Fruit fly (Drosophila melanogaster) whole organism, embryonic: Measurements from ENCODE around the gene Or85a.

ENCODE experiments used
- Awh ChIP-seq: fragments of 200-800 bp; sonication (Bioruptor generic); IDR thresholded peaks from 2 replicates; pipeline ENCODE4, ENCODE4 v1.3.6; 2022; ENCODE audit warnings: missing biosample characterization, missing genetic modification characterization
- Bgb ChIP-seq: fragments of 200-800 bp; sonication (Bioruptor generic); IDR thresholded peaks from 2 replicates; pipeline ENCODE4 v1.3.6; 2022; ENCODE audit warnings: missing biosample characterization, missing genetic modification characterization; ENCODE audit not compliant: partially characterized antibody
- CG12299 ChIP-seq: fragments of 200-800 bp; sonication (Bioruptor generic); optimal IDR thresholded peaks from 2 replicates; lab custom pipeline; 2018; ENCODE audit warnings: missing biosample characterization, mild to moderate bottlenecking, missing genetic modification characterization
- CG13123 ChIP-seq: fragments of 200-800 bp; sonication (Bioruptor generic); optimal IDR thresholded peaks from 2 replicates; lab custom pipeline; 2016; ENCODE audit warnings: missing biosample characterization, missing genetic modification characterization
- CG14050 ChIP-seq: fragments of 200-800 bp; sonication (Bioruptor generic); IDR thresholded peaks from 3 replicates; pipeline ENCODE4 v1.3.6; 2022; ENCODE audit warnings: missing biosample characterization, missing genetic modification characterization
- CG15073 ChIP-seq: fragments of 200-800 bp; sonication (Bioruptor generic); optimal IDR thresholded peaks from 2 replicates; lab custom pipeline; 2016; ENCODE audit warnings: missing biosample characterization, missing genetic modification characterization
- CG2202 ChIP-seq: fragments of 200-800 bp; sonication (Bioruptor generic); optimal IDR thresholded peaks from 2 replicates; lab custom pipeline; 2018; ENCODE audit warnings: missing biosample characterization, mild to moderate bottlenecking, missing genetic modification characterization
- CG2678 ChIP-seq: fragments of 200-800 bp; sonication (Bioruptor generic); optimal IDR thresholded peaks from 3 replicates; lab custom pipeline; 2019; ENCODE audit warnings: missing biosample characterization, mild to moderate bottlenecking, missing genetic modification characterization, moderate library complexity
- CG2712 ChIP-seq: fragments of 200-800 bp; optimal IDR thresholded peaks from 3 replicates; lab custom pipeline; 2019; ENCODE audit warnings: missing biosample characterization, mild to moderate bottlenecking, missing genetic modification characterization, moderate library complexity
- CG31365 ChIP-seq: fragments of 200-800 bp; sonication (Bioruptor generic); optimal IDR thresholded peaks from 2 replicates; lab custom pipeline; 2018; ENCODE audit warnings: missing biosample characterization, mild to moderate bottlenecking, missing genetic modification characterization
- CG33557 ChIP-seq: fragments of 200-800 bp; sonication (Bioruptor generic); optimal IDR thresholded peaks from 2 replicates; lab custom pipeline; 2019; ENCODE audit warnings: missing biosample characterization, mild to moderate bottlenecking, missing genetic modification characterization, moderate library complexity
- CG3407 ChIP-seq: fragments of 200-800 bp; sonication (Bioruptor generic); optimal IDR thresholded peaks from 2 replicates; lab custom pipeline; 2018; ENCODE audit warnings: missing biosample characterization, mild to moderate bottlenecking, missing genetic modification characterization
- CG34224 ChIP-seq: fragments of 200-800 bp; sonication (Bioruptor generic); IDR thresholded peaks from 3 replicates; pipeline ENCODE4 v1.3.6; 2022; ENCODE audit warnings: missing biosample characterization, missing genetic modification characterization; ENCODE audit not compliant: partially characterized antibody
- CG5180 ChIP-seq: fragments of 200-800 bp; sonication (Bioruptor generic); optimal IDR thresholded peaks from 3 replicates; lab custom pipeline; 2017; ENCODE audit warnings: missing biosample characterization, missing genetic modification characterization, mild to moderate bottlenecking, moderate library complexity, missing genetic modification reagents
- CG6654 ChIP-seq: fragments of 200-800 bp; sonication (Bioruptor generic); optimal IDR thresholded peaks from 2 replicates; lab custom pipeline; 2017; ENCODE audit warnings: missing biosample characterization, mild to moderate bottlenecking, missing genetic modification characterization
- CG7745 ChIP-seq: fragments of 200-800 bp; sonication (Bioruptor generic); optimal IDR thresholded peaks from 2 replicates; lab custom pipeline; 2018; ENCODE audit warnings: missing biosample characterization, mild to moderate bottlenecking, missing genetic modification characterization, moderate library complexity
- CG7928 ChIP-seq: fragments of 200-800 bp; sonication (Bioruptor generic); optimal IDR thresholded peaks from 2 replicates; lab custom pipeline; 2017; ENCODE audit warnings: missing biosample characterization, mild to moderate bottlenecking, missing genetic modification characterization
- CG7987 ChIP-seq: fragments of 200-800 bp; sonication (Bioruptor generic); optimal IDR thresholded peaks from 2 replicates; lab custom pipeline; 2018; ENCODE audit warnings: missing biosample characterization, mild to moderate bottlenecking, missing genetic modification characterization, moderate library complexity
- CG8388 ChIP-seq: fragments of 200-800 bp; sonication (Bioruptor generic); optimal IDR thresholded peaks from 2 replicates; lab custom pipeline; 2019; ENCODE audit warnings: missing biosample characterization, mild to moderate bottlenecking, missing genetic modification characterization, moderate library complexity
- CTCF ChIP-seq: fragments of 200-800 bp; sonication (Bioruptor generic); optimal IDR thresholded peaks from 2 replicates; lab custom pipeline; 2017; ENCODE audit warnings: missing biosample characterization, mild to moderate bottlenecking, missing genetic modification characterization, moderate library complexity
- E2f1 ChIP-seq: fragments of 200-800 bp; sonication (Bioruptor generic); IDR thresholded peaks from 2 replicates; pipeline ENCODE4 v1.3.6; 2022; ENCODE audit warnings: missing biosample characterization, missing genetic modification characterization
- E2f2 ChIP-seq: fragments of 200-800 bp; sonication (Bioruptor generic); IDR thresholded peaks from 2 replicates; pipeline ENCODE4 v1.3.6; 2022; ENCODE audit warnings: missing biosample characterization, missing genetic modification characterization
- HHEX ChIP-seq: fragments of 200-800 bp; sonication (Bioruptor generic); optimal IDR thresholded peaks from 3 replicates; lab custom pipeline; 2017; ENCODE audit warnings: missing biosample characterization, mild to moderate bottlenecking, missing genetic modification characterization, missing genetic modification reagents
- Lhr ChIP-seq: fragments of 200-800 bp; sonication (Bioruptor generic); optimal IDR thresholded peaks from 3 replicates; lab custom pipeline; 2017; ENCODE audit warnings: mild to moderate bottlenecking, missing biosample characterization, missing genetic modification reagents, missing genetic modification characterization
- Optix ChIP-seq: fragments of 200-800 bp; sonication (Bioruptor generic); IDR thresholded peaks from 3 replicates; pipeline ENCODE4 v1.3.6; 2022; ENCODE audit warnings: missing biosample characterization, missing genetic modification characterization
- Scr ChIP-seq: fragments of 200-800 bp; sonication (Bioruptor generic); IDR thresholded peaks from 2 replicates; pipeline ENCODE4 v1.3.6; 2022; ENCODE audit warnings: missing biosample characterization, missing genetic modification characterization; ENCODE audit not compliant: partially characterized antibody
- Side ChIP-seq: fragments of 200-800 bp; sonication (Bioruptor generic); optimal IDR thresholded peaks from 2 replicates; lab custom pipeline; 2016; ENCODE audit warnings: missing biosample characterization, missing genetic modification characterization
- Sry-β ChIP-seq: fragments of 200-800 bp; sonication (Bioruptor generic); optimal IDR thresholded peaks from 2 replicates; lab custom pipeline; 2018; ENCODE audit warnings: missing biosample characterization, mild to moderate bottlenecking, missing genetic modification characterization, moderate library complexity
- az2 ChIP-seq: fragments of 200-800 bp; sonication (Bioruptor generic); optimal IDR thresholded peaks from 3 replicates; lab custom pipeline; 2016; ENCODE audit warnings: missing biosample characterization, missing genetic modification characterization
- bbx ChIP-seq: fragments of 200-800 bp; sonication (Bioruptor generic); IDR thresholded peaks from 2 replicates; pipeline ENCODE4 v1.3.6; 2022; ENCODE audit warnings: missing biosample characterization, missing genetic modification characterization; ENCODE audit not compliant: partially characterized antibody
- cg ChIP-seq: fragments of 200-800 bp; sonication (Bioruptor generic); optimal IDR thresholded peaks from 3 replicates; lab custom pipeline; 2019; ENCODE audit warnings: missing biosample characterization, mild to moderate bottlenecking, missing genetic modification characterization, moderate library complexity
- danr ChIP-seq: fragments of 200-800 bp; sonication (Bioruptor generic); IDR thresholded peaks from 2 replicates; pipeline ENCODE4 v1.3.6; 2022; ENCODE audit warnings: missing biosample characterization, missing genetic modification characterization
- dpn ChIP-seq, 2 experiments: fragments of 200-800 bp; sonication (Bioruptor generic); optimal IDR thresholded peaks; 3 replicates each; lab custom pipeline; 2016; ENCODE audit warnings: missing biosample characterization in 2 of 2, missing genetic modification characterization in 2 of 2
- fd102C ChIP-seq: fragments of 200-800 bp; sonication (Bioruptor generic); optimal IDR thresholded peaks from 2 replicates; lab custom pipeline; 2018; ENCODE audit warnings: missing biosample characterization, mild to moderate bottlenecking, missing genetic modification characterization, moderate library complexity
- gcm2 ChIP-seq: fragments of 200-800 bp; sonication (Bioruptor generic); optimal IDR thresholded peaks from 2 replicates; lab custom pipeline; 2016; ENCODE audit warnings: missing biosample characterization, missing genetic modification characterization
- gsb ChIP-seq: fragments of 200-800 bp; sonication (Bioruptor generic); IDR thresholded peaks from 2 replicates; pipeline ENCODE4 v1.3.6; 2022; ENCODE audit warnings: missing biosample characterization, missing genetic modification characterization
- her ChIP-seq: fragments of 200-800 bp; sonication (Bioruptor generic); optimal IDR thresholded peaks from 2 replicates; lab custom pipeline; 2016; ENCODE audit warnings: missing biosample characterization, missing genetic modification characterization
- ken ChIP-seq: fragments of 200-800 bp; sonication (Bioruptor generic); IDR thresholded peaks from 3 replicates; pipeline ENCODE4 v1.3.6; 2022; ENCODE audit warnings: missing biosample characterization, missing genetic modification characterization
- lola ChIP-seq, 3 experiments: fragments of >200 bp in 2 of 3; fragments of 200-800 bp in 1 of 3; sonication (Bioruptor generic) in 1 of 3; optimal IDR thresholded peaks; 2 replicates each; lab custom pipeline; 2017 to 2019; ENCODE audit warnings: missing biosample characterization in 3 of 3, missing genetic modification characterization in 3 of 3, mild to moderate bottlenecking in 1 of 3, moderate library complexity in 1 of 3
- nom ChIP-seq: fragments of 200-800 bp; sonication (Bioruptor generic); optimal IDR thresholded peaks from 2 replicates; lab custom pipeline; 2017; ENCODE audit warnings: missing biosample characterization, missing genetic modification characterization, mild to moderate bottlenecking, moderate library complexity, missing genetic modification reagents
- onecut ChIP-seq: fragments of 200-800 bp; sonication (Bioruptor generic); IDR thresholded peaks from 2 replicates; pipeline ENCODE4 v1.3.6; 2022; ENCODE audit warnings: missing biosample characterization, missing genetic modification characterization
- p53 ChIP-seq: fragments of 200-800 bp; sonication (Bioruptor generic); optimal IDR thresholded peaks from 2 replicates; lab custom pipeline; 2016; ENCODE audit warnings: missing biosample characterization, missing genetic modification characterization
- prd ChIP-seq, 3 experiments: fragments of >200 bp in 2 of 3; fragments of 200-800 bp in 1 of 3; sonication (Bioruptor generic) in 1 of 3; optimal IDR thresholded peaks in 2 of 3; IDR thresholded peaks in 1 of 3; 2 replicates in 2 of 3; 3 replicates in 1 of 3; pipeline versions ENCODE4 v1.3.6 to Lab custom; 2017 to 2022; ENCODE audit warnings: missing biosample characterization in 1 of 3, missing genetic modification characterization in 1 of 3
- pros ChIP-seq: fragments of 200-800 bp; sonication (Bioruptor generic); optimal IDR thresholded peaks from 3 replicates; lab custom pipeline; 2019; ENCODE audit warnings: missing biosample characterization, mild to moderate bottlenecking, missing genetic modification characterization, moderate library complexity
- psq ChIP-seq: fragments of 200-800 bp; sonication (Bioruptor generic); optimal IDR thresholded peaks from 2 replicates; lab custom pipeline; 2017; ENCODE audit warnings: missing biosample characterization, missing genetic modification characterization
- slou ChIP-seq: fragments of 200-800 bp; sonication (Bioruptor generic); optimal IDR thresholded peaks from 3 replicates; lab custom pipeline; 2016; ENCODE audit warnings: missing biosample characterization, missing genetic modification characterization
- sr ChIP-seq: fragments of 200-800 bp; sonication (Bioruptor generic); IDR thresholded peaks from 3 replicates; pipeline ENCODE4 v1.3.6; 2022; ENCODE audit warnings: missing biosample characterization, missing genetic modification characterization
- toy ChIP-seq: fragments of 200-800 bp; sonication (Bioruptor generic); IDR thresholded peaks from 2 replicates; pipeline ENCODE4 v1.3.6; 2022; ENCODE audit warnings: missing biosample characterization, missing genetic modification characterization
- trem ChIP-seq: fragments of 200-800 bp; optimal IDR thresholded peaks from 3 replicates; lab custom pipeline; 2019; ENCODE audit warnings: missing biosample characterization, mild to moderate bottlenecking, missing genetic modification characterization, moderate library complexity

The Or85a gene

DNA sequence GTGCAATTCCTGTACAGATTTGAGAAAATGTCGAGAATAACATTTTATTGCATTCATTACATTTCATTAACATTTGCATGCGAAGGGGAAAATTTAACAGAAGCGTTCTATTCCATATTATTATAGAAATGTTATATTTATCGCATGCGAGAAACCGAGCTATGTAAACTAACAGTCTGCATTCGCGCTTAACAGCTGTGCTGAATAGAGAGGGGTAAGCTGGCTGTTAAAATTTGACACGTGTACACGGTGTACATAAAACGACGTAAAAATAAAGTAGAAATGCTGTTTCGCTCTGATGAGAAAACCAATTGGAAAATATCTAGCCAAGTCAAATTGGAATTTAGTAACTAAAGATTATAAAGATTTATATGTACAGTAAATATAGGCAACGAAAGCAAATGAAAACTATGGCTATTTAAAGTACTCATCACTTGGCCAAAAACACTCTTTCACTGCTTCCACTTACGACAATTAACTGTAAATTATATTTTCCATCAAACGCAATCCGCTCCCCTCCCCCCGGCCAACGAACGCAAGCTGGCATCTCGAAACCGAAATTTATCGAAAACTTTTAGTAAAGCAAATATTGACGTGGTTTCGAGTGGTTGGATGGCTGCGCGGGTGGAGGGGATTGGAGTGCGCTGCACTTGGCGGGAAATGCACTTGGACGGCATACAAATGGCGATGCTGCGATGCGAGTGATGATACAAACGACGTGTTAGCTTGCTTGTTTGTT lies 15.2 kb upstream of the Or85a start (continued):
- TF ChIP-seq CG2202 (tag; lab: Kevin White, UChicago) (no peak), E2f2 (GFP tag; lab: Robert Waterston, UW) (0 out of 2 replicates have a peak, but pooled peaks have one; percentile 14), fd102C (GFP tag; lab: Kevin White, UChicago) (no peak), CG33557 (peak; percentile 8), Sry-β (GFP tag; lab: Kevin White, UChicago) (peak; percentile 73), nom (GFP tag; lab: Kevin White, UChicago) (no peak), CG12299 (no peak), toy (no peak), gcm2 (GFP tag; lab: Kevin White, UChicago) (no peak), ken (GFP tag; lab: Robert Waterston, UW) (no peak), CG6654 (GFP tag; lab: Kevin White, UChicago) (no peak), psq (GFP tag; lab: Kevin White, UChicago) (no peak), Side (GFP tag; lab: Kevin White, UChicago) (no peak), onecut (0 out of 2 replicates have a peak, but pooled peaks have one; percentile 5), CG7745 (tag; lab: Kevin White, UChicago) (no peak), lola (GFP tag; optimal IDR thresholded peaks at IDR 0.05; lab: Kevin White, UChicago) (no peak), CG34224 (GFP tag; lab: Robert Waterston, UW) (peak; percentile 47; the same call in 2 of the 3 replicates), gsb (GFP tag; lab: Robert Waterston, UW) (no peak), CG8388 (GFP tag; lab: Kevin White, UChicago) (no peak), trem (peak; percentile 6), slou (GFP tag; lab: Kevin White, UChicago) (no peak), danr (GFP tag; lab: Robert Waterston, UW) (no peak), her (GFP tag; lab: Kevin White, UChicago) (no peak), CG7987 (no peak), sr (GFP tag; lab: Robert Waterston, UW) (no peak), pros (GFP tag; lab: Kevin White, UChicago) (no peak), CG15073 (GFP tag; lab: Kevin White, UChicago) (no peak), CG2712 (tag; lab: Kevin White, UChicago) (no peak), Scr (GFP tag; lab: Robert Waterston, UW) (peak; percentile 19), bbx (peak; percentile 62; the same call in 1 of the 2 replicates), az2 (GFP tag; lab: Kevin White, UChicago) (no peak), E2f1 (GFP tag; lab: Robert Waterston, UW) (no peak), CG3407 (GFP tag; lab: Kevin White, UChicago) (peak; percentile 3), Optix (GFP tag; lab: Robert Waterston, UW) (no peak), Lhr (GFP tag; lab: Kevin White, UChicago) (no peak), CG13123 (GFP tag; lab: Kevin White, UChicago) (no peak), Bgb (GFP tag; lab: Robert Waterston, UW) (peak; percentile 70), CG2678 (no peak), prd (optimal IDR thresholded peaks at IDR 0.05; lab: Kevin White, UChicago) (no peak), prd (GFP tag; IDR thresholded peaks at IDR 0.05; lab: Robert Waterston, UW) (no peak), cg (no peak), dpn (GFP tag; optimal IDR thresholded peaks at IDR 0.05; lab: Kevin White, UChicago) (no peak), Awh (GFP tag; lab: Robert Waterston, UW) (0 out of 2 replicates have a peak, but pooled peaks have one; percentile 13), CG14050 (GFP tag; lab: Robert Waterston, UW) (no peak), CG5180 (GFP tag; lab: Kevin White, UChicago) (no peak), CTCF (GFP tag; lab: Kevin White, UChicago) (peak; percentile 73), CG31365 (tag; lab: Kevin White, UChicago) (no peak), p53 (GFP tag; lab: Kevin White, UChicago) (no peak), CG7928 (no peak), HHEX (GFP tag; lab: Kevin White, UChicago) (no peak)
